Worm (Caenorhabditis elegans) whole organism, L2 larva: ENCODE data around the gene T28D9.16.
A peak's percentile ranks its signal among the peaks of the same experiment; 100 is the strongest.

ENCODE experiments used
- C34F6.9 ChIP-seq: fragments of 150-350 bp; optimal IDR thresholded peaks from 2 replicates; lab custom pipeline; 2014; ENCODE audit warnings: missing biosample characterization, missing genetic modification characterization
- F13H6.1 ChIP-seq: sonication (generic microtip); optimal IDR thresholded peaks from 2 replicates; lab custom pipeline; 2016; ENCODE audit warnings: missing genetic modification characterization, missing compliant biosample characterization
- R02D3.7 ChIP-seq: fragments of 150-350 bp; optimal IDR thresholded peaks from 2 replicates; lab custom pipeline; 2014; ENCODE audit warnings: missing biosample characterization, missing genetic modification characterization
- Y55F3AM.14 ChIP-seq: fragments of 200-800 bp; sonication (Bioruptor generic); optimal IDR thresholded peaks from 2 replicates; lab custom pipeline; 2018; ENCODE audit warnings: mild to moderate bottlenecking, missing genetic modification characterization, missing compliant biosample characterization
- ZK546.5 ChIP-seq: sonication (generic microtip); optimal IDR thresholded peaks from 2 replicates; lab custom pipeline; 2017; ENCODE audit warnings: missing biosample characterization, missing genetic modification characterization
- aly-2 ChIP-seq: fragments of 150-350 bp; optimal IDR thresholded peaks from 2 replicates; lab custom pipeline; 2014; ENCODE audit warnings: missing biosample characterization, missing genetic modification characterization
- ama-1 ChIP-seq: fragments of 150-350 bp; optimal IDR thresholded peaks from 2 replicates; lab custom pipeline; 2018; ENCODE audit warnings: inconsistent platforms
- blmp-1 ChIP-seq: sonication (generic microtip); optimal IDR thresholded peaks from 2 replicates; lab custom pipeline; 2017; ENCODE audit warnings: missing genetic modification characterization, mild to moderate bottlenecking, missing compliant biosample characterization, antibody characterized with exemption, moderate library complexity; ENCODE audit not compliant: insufficient read depth
- ceh-82 ChIP-seq: fragments of 150-350 bp; optimal IDR thresholded peaks from 2 replicates; lab custom pipeline; 2014; ENCODE audit warnings: missing biosample characterization, missing genetic modification characterization
- crh-2 ChIP-seq: sonication (generic microtip); optimal IDR thresholded peaks from 2 replicates; lab custom pipeline; 2017; ENCODE audit warnings: missing biosample characterization, missing genetic modification characterization
- egl-27 ChIP-seq: sonication (generic microtip); optimal IDR thresholded peaks from 3 replicates; lab custom pipeline; 2017; ENCODE audit warnings: missing biosample characterization, missing genetic modification reagents, missing genetic modification characterization
- elt-1 ChIP-seq: fragments of 150-350 bp; optimal IDR thresholded peaks from 2 replicates; lab custom pipeline; 2014; ENCODE audit warnings: missing biosample characterization, missing genetic modification characterization
- elt-3 ChIP-seq: sonication (generic microtip); optimal IDR thresholded peaks from 2 replicates; lab custom pipeline; 2017; ENCODE audit warnings: missing biosample characterization, missing genetic modification characterization
- fos-1 ChIP-seq: fragments of 150-350 bp; optimal IDR thresholded peaks from 2 replicates; lab custom pipeline; 2014; ENCODE audit warnings: missing biosample characterization, missing genetic modification characterization
- gmeb-1 ChIP-seq: fragments of 150-350 bp; optimal IDR thresholded peaks from 2 replicates; lab custom pipeline; 2014; ENCODE audit warnings: missing biosample characterization, missing genetic modification characterization
- lin-11 ChIP-seq: fragments of 150-350 bp; sonication (generic microtip); optimal IDR thresholded peaks from 2 replicates; lab custom pipeline; 2014; ENCODE audit warnings: missing biosample characterization, missing genetic modification characterization, inconsistent platforms, mixed read lengths
- lin-13 ChIP-seq: fragments of 150-350 bp; optimal IDR thresholded peaks from 2 replicates; lab custom pipeline; 2014; ENCODE audit warnings: missing biosample characterization, missing genetic modification reagents, missing genetic modification characterization
- lin-39 ChIP-seq: fragments of 150-350 bp; optimal IDR thresholded peaks from 2 replicates; lab custom pipeline; 2014; ENCODE audit warnings: missing biosample characterization, missing genetic modification reagents, missing genetic modification characterization
- lsy-2 ChIP-seq, 2 experiments: fragments of 150-350 bp in 1 of 2; sonication (generic microtip) in 1 of 2; optimal IDR thresholded peaks; 2 replicates each; lab custom pipeline; 2014 to 2017; ENCODE audit warnings: missing biosample characterization in 2 of 2, missing genetic modification characterization in 2 of 2
- mab-5 ChIP-seq: fragments of 150-350 bp; optimal IDR thresholded peaks from 2 replicates; lab custom pipeline; 2014; ENCODE audit warnings: missing biosample characterization, missing genetic modification characterization
- mbf-1 ChIP-seq: sonication (generic microtip); optimal IDR thresholded peaks from 2 replicates; lab custom pipeline; 2017; ENCODE audit warnings: missing biosample characterization, missing genetic modification characterization
- mdl-1 ChIP-seq, 2 experiments: fragments of 150-350 bp in 1 of 2; sonication (generic microtip) in 1 of 2; optimal IDR thresholded peaks; 2 replicates each; lab custom pipeline; 2017; ENCODE audit warnings: missing biosample characterization in 2 of 2, missing genetic modification characterization in 2 of 2
- nhr-10 ChIP-seq: sonication (generic microtip); optimal IDR thresholded peaks from 2 replicates; lab custom pipeline; 2017; ENCODE audit warnings: missing biosample characterization, missing genetic modification characterization
- nhr-11 ChIP-seq: fragments of 150-350 bp; optimal IDR thresholded peaks from 2 replicates; lab custom pipeline; 2014; ENCODE audit warnings: missing biosample characterization, missing genetic modification characterization
- nhr-129 ChIP-seq: fragments of 150-350 bp; optimal IDR thresholded peaks from 2 replicates; lab custom pipeline; 2014; ENCODE audit warnings: missing biosample characterization, missing genetic modification characterization
- nhr-21 ChIP-seq: fragments of 150-350 bp; optimal IDR thresholded peaks from 2 replicates; lab custom pipeline; 2014; ENCODE audit warnings: missing biosample characterization, missing genetic modification characterization
- nhr-23 ChIP-seq: fragments of 150-350 bp; optimal IDR thresholded peaks from 2 replicates; lab custom pipeline; 2014; ENCODE audit warnings: missing biosample characterization, missing genetic modification reagents, missing genetic modification characterization
- nhr-25 ChIP-seq: fragments of 150-350 bp; sonication (generic microtip); optimal IDR thresholded peaks from 3 replicates; lab custom pipeline; 2014; ENCODE audit warnings: missing biosample characterization, missing genetic modification characterization
- nhr-6 ChIP-seq: fragments of 150-350 bp; optimal IDR thresholded peaks from 2 replicates; lab custom pipeline; 2014; ENCODE audit warnings: missing biosample characterization, missing genetic modification characterization
- peb-1 ChIP-seq: fragments of 150-350 bp; optimal IDR thresholded peaks from 2 replicates; lab custom pipeline; 2014; ENCODE audit warnings: missing biosample characterization, missing genetic modification characterization
- skn-1 ChIP-seq: sonication (generic microtip); optimal IDR thresholded peaks from 2 replicates; lab custom pipeline; 2017; ENCODE audit warnings: missing biosample characterization, missing genetic modification characterization
- sma-3 ChIP-seq: sonication (generic microtip); optimal IDR thresholded peaks from 2 replicates; lab custom pipeline; 2016; ENCODE audit warnings: missing genetic modification reagents, missing genetic modification characterization, missing compliant biosample characterization
- sma-9 ChIP-seq, 2 experiments: fragments of 150-350 bp in 1 of 2; sonication (generic microtip) in 1 of 2; optimal IDR thresholded peaks; 2 replicates each; lab custom pipeline; 2014 to 2016; ENCODE audit warnings: missing genetic modification characterization in 2 of 2, mild to moderate bottlenecking in 1 of 2, missing biosample characterization in 1 of 2, missing compliant biosample characterization in 1 of 2, missing genetic modification reagents in 1 of 2, moderate library complexity in 1 of 2
- snpc-4 ChIP-seq: fragments of 150-350 bp; optimal IDR thresholded peaks from 2 replicates; lab custom pipeline; 2014; ENCODE audit warnings: missing biosample characterization, missing genetic modification characterization
- unc-55 ChIP-seq: fragments of 150-350 bp; sonication (generic microtip); optimal IDR thresholded peaks from 3 replicates; lab custom pipeline; 2014; ENCODE audit warnings: missing biosample characterization, missing genetic modification reagents, missing genetic modification characterization
- unc-62 ChIP-seq: fragments of 150-350 bp; optimal IDR thresholded peaks from 2 replicates; lab custom pipeline; 2014; ENCODE audit warnings: missing biosample characterization, missing genetic modification reagents, missing genetic modification characterization
- zag-1 ChIP-seq: fragments of 150-350 bp; optimal IDR thresholded peaks from 2 replicates; lab custom pipeline; 2014; ENCODE audit warnings: missing biosample characterization, missing genetic modification characterization
- ztf-11 ChIP-seq: sonication (generic microtip); optimal IDR thresholded peaks from 2 replicates; lab custom pipeline; 2017; ENCODE audit warnings: missing biosample characterization, missing genetic modification characterization
- ztf-4 ChIP-seq: fragments of 150-350 bp; optimal IDR thresholded peaks from 2 replicates; lab custom pipeline; 2014; ENCODE audit warnings: missing biosample characterization, missing genetic modification characterization

T28D9.16 gene

DNA sequence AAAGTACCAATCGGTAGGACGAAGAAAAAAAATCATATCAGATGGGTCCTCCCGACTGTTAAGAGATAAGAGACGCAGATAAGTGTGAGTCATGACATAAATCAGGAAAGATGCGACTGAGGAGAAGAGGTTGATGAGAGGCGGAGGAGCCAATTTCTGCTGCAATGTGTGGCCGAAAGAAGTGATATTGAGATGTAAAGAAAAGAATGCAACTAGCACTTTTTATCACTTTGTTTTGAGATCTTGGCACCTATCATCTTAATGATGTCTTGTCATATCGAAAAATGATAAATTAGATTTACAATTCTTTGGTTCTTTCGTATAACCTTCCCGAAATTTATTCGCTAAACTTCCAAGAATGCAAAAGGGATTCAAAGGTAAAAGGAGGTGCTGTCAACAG lies 6.6 kb downstream of the T28D9.16 start, which contains the start of gene del-10:
TSS of gene del-10 (minus strand) at position 24 of the 400 bp plus-strand sequence.
- TF ChIP-seq F13H6.1 (tag; lab: Kevin White, UChicago) (peak; percentile 0), unc-62 (no peak), gmeb-1 (tag; lab: Kevin White, UChicago) (no peak), sma-9 (GFP tag; optimal IDR thresholded peaks at IDR 0.05; lab: Kevin White, UChicago) (peak; percentile 27), sma-9 (tag; optimal IDR thresholded peaks at IDR 0.05; lab: Kevin White, UChicago) (no peak)

DNA sequence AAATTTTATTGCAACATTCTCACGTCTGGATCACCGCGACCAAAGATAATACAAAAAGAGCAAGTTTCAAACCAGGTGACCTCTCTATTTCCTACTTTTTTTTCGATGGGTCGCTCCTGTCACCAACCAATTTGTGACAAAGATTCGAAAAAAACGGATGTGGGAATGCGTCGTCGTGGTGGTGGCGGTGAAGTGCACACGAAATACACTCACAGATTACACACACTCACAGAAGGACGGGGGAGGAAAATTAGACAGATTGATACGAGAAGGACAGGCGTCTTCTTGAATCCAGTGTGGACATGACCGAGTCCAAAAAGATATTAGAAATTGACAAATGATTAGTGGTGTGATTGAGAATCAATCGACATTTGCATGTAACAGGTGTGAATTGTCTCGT lies 7.3 kb downstream of the T28D9.16 start:
- TF ChIP-seq ama-1 (lab: Kevin White, UChicago) = no peak
- TF ChIP-seq, all 48 proteins: peak for 0

ce11 chrII:6484876-6485526 lies 9.5 kb downstream of the T28D9.16 start, which contains the start of the genes lido-16 and plpp-1.2:
TSS of gene lido-16 (minus strand) at chrII:6484976.
TSS of gene plpp-1.2 (plus strand) at chrII:6485476.
- TF ChIP-seq unc-55 = no peak
- TF ChIP-seq sma-9 (GFP tag; optimal IDR thresholded peaks at IDR 0.05; lab: Kevin White, UChicago) = no peak
- no peak for TF ChIP-seq sma-9 (tag; optimal IDR thresholded peaks at IDR 0.05; lab: Kevin White, UChicago)
- TF ChIP-seq unc-62 = no peak
- no peak for TF ChIP-seq elt-3 (tag; lab: Kevin White, UChicago)
- no peak for TF ChIP-seq peb-1 (tag; lab: Kevin White, UChicago)
- no peak for TF ChIP-seq nhr-21 (tag; lab: Kevin White, UChicago)
- no peak for TF ChIP-seq mab-5 (tag; lab: Kevin White, UChicago)
- no peak for TF ChIP-seq elt-1 (tag; lab: Kevin White, UChicago)
- TF ChIP-seq snpc-4 (tag; lab: Kevin White, UChicago) = no peak
- no peak for TF ChIP-seq nhr-10 (tag; lab: Kevin White, UChicago)
- TF ChIP-seq nhr-23 = no peak
- no peak for TF ChIP-seq Y55F3AM.14 (GFP tag; lab: Kevin White, UChicago)

- TF ChIP-seq sma-3 = no peak
- no peak for TF ChIP-seq ceh-82 (tag; lab: Kevin White, UChicago)
- peak; percentile 47 for TF ChIP-seq F13H6.1 (tag; lab: Kevin White, UChicago)
- TF ChIP-seq crh-2 (tag; lab: Kevin White, UChicago) = peak; percentile 36
- no peak for TF ChIP-seq nhr-10 (tag; lab: Kevin White, UChicago)
- no peak for TF ChIP-seq mbf-1 (tag; lab: Kevin White, UChicago)
- no peak for TF ChIP-seq lin-13 (GFP tag; lab: Kevin White, UChicago)
- no peak for TF ChIP-seq R02D3.7
- no peak for TF ChIP-seq unc-55
- TF ChIP-seq elt-1 (tag; lab: Kevin White, UChicago) = no peak
- no peak for TF ChIP-seq snpc-4 (tag; lab: Kevin White, UChicago)
- no peak for TF ChIP-seq Y55F3AM.14 (GFP tag; lab: Kevin White, UChicago)
- TF ChIP-seq fos-1 (tag; lab: Kevin White, UChicago) = peak; percentile 66
- no peak for TF ChIP-seq elt-3 (tag; lab: Kevin White, UChicago)
- peak; percentile 67 for TF ChIP-seq mab-5 (tag; lab: Kevin White, UChicago)
- peak; percentile 47 for TF ChIP-seq sma-9 (GFP tag; optimal IDR thresholded peaks at IDR 0.05; lab: Kevin White, UChicago)
- no peak for TF ChIP-seq sma-9 (tag; optimal IDR thresholded peaks at IDR 0.05; lab: Kevin White, UChicago)
- no peak for TF ChIP-seq ztf-4 (tag; lab: Kevin White, UChicago)
- no peak for TF ChIP-seq nhr-6
- TF ChIP-seq nhr-129 (tag; lab: Kevin White, UChicago) = peak; percentile 12
- no peak for TF ChIP-seq peb-1 (tag; lab: Kevin White, UChicago)
- TF ChIP-seq zag-1 (tag; lab: Kevin White, UChicago) = no peak
- no peak for TF ChIP-seq ZK546.5 (tag; lab: Kevin White, UChicago)
- TF ChIP-seq aly-2 (tag; lab: Kevin White, UChicago) = no peak
- TF ChIP-seq lin-11 = no peak
- TF ChIP-seq lsy-2 (tag; optimal IDR thresholded peaks at IDR 0.05; lab: Kevin White, UChicago) = peak in 1 of 2 experiments; percentile 51
- TF ChIP-seq, all 48 proteins: peak for 7
Observed at ce11 chrII:6486344-6486743, 10.9 kb downstream of the T28D9.16 start.

DNA sequence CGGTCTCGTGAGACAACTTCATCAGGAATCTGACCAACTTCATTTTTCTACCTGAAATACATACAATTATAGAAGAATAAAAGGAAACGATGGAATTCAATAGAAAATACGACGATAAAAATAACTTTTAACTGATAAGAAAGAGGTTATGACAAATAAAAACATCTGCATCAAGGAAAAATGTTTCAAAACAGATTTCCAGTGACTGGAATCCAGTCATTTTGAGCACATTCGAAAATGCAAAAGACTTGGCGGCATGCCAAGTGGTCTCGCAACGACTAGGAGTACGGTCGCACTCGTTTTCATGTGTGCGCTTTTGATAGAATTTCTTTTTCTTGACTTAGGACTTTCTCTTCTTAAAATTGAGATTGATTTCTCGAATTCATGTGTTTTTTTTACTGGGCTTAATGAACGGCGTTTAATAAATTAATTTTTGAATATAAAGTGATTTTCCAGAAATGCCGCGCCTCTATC lies 14.3 kb downstream of the T28D9.16 start, which contains the start of the genes snr-3 and rsp-5:
TSS of gene snr-3 (minus strand) at position 51 of the 474 bp plus-strand sequence.
TSS of gene rsp-5 (plus strand) at position 455 of the 474 bp plus-strand sequence.
- TF ChIP-seq lin-11 (peak; percentile 50), R02D3.7 (no peak), blmp-1 (tag; lab: Kevin White, UChicago) (peak; percentile 10), crh-2 (tag; lab: Kevin White, UChicago) (peak; percentile 72), ztf-11 (no peak), nhr-11 (tag; lab: Kevin White, UChicago) (no peak), nhr-21 (tag; lab: Kevin White, UChicago) (peak; percentile 64), C34F6.9 (tag; lab: Kevin White, UChicago) (peak; percentile 91), egl-27 (tag; lab: Kevin White, UChicago) (no peak), ZK546.5 (tag; lab: Kevin White, UChicago) (peak; percentile 62), aly-2 (tag; lab: Kevin White, UChicago) (no peak), mdl-1 (tag; optimal IDR thresholded peaks at IDR 0.05; lab: Kevin White, UChicago) (peak in 1 of 2 experiments; percentile 31), lin-39 (tag; lab: Kevin White, UChicago) (no peak), fos-1 (tag; lab: Kevin White, UChicago) (peak; percentile 71), nhr-25 (tag; lab: Kevin White, UChicago) (peak; percentile 60), nhr-129 (tag; lab: Kevin White, UChicago) (peak; percentile 82), nhr-6 (peak; percentile 35), sma-9 (GFP tag; optimal IDR thresholded peaks at IDR 0.05; lab: Kevin White, UChicago) (peak; percentile 78), sma-9 (tag; optimal IDR thresholded peaks at IDR 0.05; lab: Kevin White, UChicago) (no peak), gmeb-1 (tag; lab: Kevin White, UChicago) (peak; percentile 79), snpc-4 (tag; lab: Kevin White, UChicago) (peak; percentile 75), peb-1 (tag; lab: Kevin White, UChicago) (no peak), skn-1 (tag; lab: Kevin White, UChicago) (no peak), ama-1 (lab: Kevin White, UChicago) (peak; percentile 40)
